Fruit fly (Drosophila melanogaster) whole organism, prepupa: ENCODE measurements around the gene Gr9a.

ENCODE experiments used
- CG32006 ChIP-seq: fragments of 200-800 bp; sonication (Bioruptor generic); optimal IDR thresholded peaks from 3 replicates; lab custom pipeline; 2017; ENCODE audit warnings: missing biosample characterization, mild to moderate bottlenecking, missing genetic modification characterization
- OdsH ChIP-seq: fragments of 200-800 bp; sonication (Bioruptor generic); optimal IDR thresholded peaks from 3 replicates; lab custom pipeline; 2016; ENCODE audit warnings: missing biosample characterization, missing genetic modification characterization
- acj6 ChIP-seq: fragments of 200-800 bp; sonication (Bioruptor generic); optimal IDR thresholded peaks from 3 replicates; lab custom pipeline; 2016; ENCODE audit warnings: missing biosample characterization, missing genetic modification characterization
- eg ChIP-seq: fragments of 200-800 bp; sonication (Bioruptor generic); IDR thresholded peaks from 3 replicates; pipeline ENCODE4 v1.3.6; 2022; ENCODE audit warnings: missing biosample characterization, missing genetic modification characterization
- fd59A ChIP-seq: fragments of 200-800 bp; sonication (Bioruptor generic); optimal IDR thresholded peaks from 2 replicates; lab custom pipeline; 2017; ENCODE audit warnings: missing biosample characterization, mild to moderate bottlenecking, missing genetic modification characterization, missing genetic modification reagents

DNA sequence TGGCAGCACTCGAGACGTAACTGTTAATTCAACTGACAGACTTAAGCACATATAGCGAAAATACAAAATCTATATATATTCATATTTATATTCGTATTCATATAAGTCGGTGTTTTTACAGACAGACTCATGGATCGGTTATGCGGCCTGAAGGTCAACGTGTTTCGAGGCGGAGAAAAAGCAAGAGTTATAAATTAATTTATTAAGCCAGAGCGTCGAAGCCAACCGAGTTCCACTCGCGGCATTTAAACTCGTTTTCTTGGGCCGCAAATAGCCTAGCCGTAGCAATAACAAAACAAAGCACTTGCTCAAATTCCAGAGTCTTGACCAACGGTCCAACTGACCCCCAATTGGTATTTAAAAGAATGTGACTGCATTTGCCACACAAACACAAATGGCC, 40.6 kb upstream of the Gr9a start:
- TF ChIP-seq eg (GFP tag; lab: Robert Waterston, UW) (no peak), CG32006 (GFP tag; lab: Kevin White, UChicago) (no peak), OdsH (GFP tag; lab: Kevin White, UChicago) (no peak), fd59A (no peak), acj6 (GFP tag; lab: Kevin White, UChicago) (no peak)
